Worm (Caenorhabditis elegans) whole organism, late embryonic: ENCODE measurements around the gene T04A6.3.

ENCODE experiments used
- ama-1 ChIP-seq: fragments of 150-350 bp; optimal IDR thresholded peaks from 2 replicates; lab custom pipeline; 2014
- ceh-22 ChIP-seq: sonication (generic microtip); optimal IDR thresholded peaks from 2 replicates; lab custom pipeline; 2017; ENCODE audit warnings: missing biosample characterization, missing genetic modification characterization
- elt-2 ChIP-seq: sonication (generic microtip); optimal IDR thresholded peaks from 2 replicates; lab custom pipeline; 2016; ENCODE audit warnings: missing genetic modification reagents, missing genetic modification characterization, missing compliant biosample characterization
- ets-4 ChIP-seq: sonication (generic microtip); optimal IDR thresholded peaks from 2 replicates; lab custom pipeline; 2016; ENCODE audit warnings: missing genetic modification characterization, missing compliant biosample characterization
- fkh-10 ChIP-seq: fragments of 150-350 bp; optimal IDR thresholded peaks from 2 replicates; lab custom pipeline; 2014; ENCODE audit warnings: missing biosample characterization, missing genetic modification reagents, missing genetic modification characterization
- mec-3 ChIP-seq: sonication (generic microtip); optimal IDR thresholded peaks from 2 replicates; lab custom pipeline; 2016; ENCODE audit warnings: borderline replicate concordance, missing genetic modification characterization, missing compliant biosample characterization
- nhr-11 ChIP-seq: fragments of 150-350 bp; optimal IDR thresholded peaks from 2 replicates; lab custom pipeline; 2014; ENCODE audit warnings: missing biosample characterization, missing genetic modification characterization
- pha-4 ChIP-seq: fragments of 150-350 bp; optimal IDR thresholded peaks from 2 replicates; lab custom pipeline; 2018; ENCODE audit warnings: missing biosample characterization, missing genetic modification reagents, missing genetic modification characterization
- pqm-1 ChIP-seq: sonication (generic microtip); optimal IDR thresholded peaks from 2 replicates; lab custom pipeline; 2016; ENCODE audit warnings: missing genetic modification characterization, missing compliant biosample characterization
- pros-1 ChIP-seq: fragments of 150-350 bp; optimal IDR thresholded peaks from 2 replicates; lab custom pipeline; 2014; ENCODE audit warnings: missing biosample characterization, missing genetic modification reagents, missing genetic modification characterization
- unc-86 ChIP-seq: sonication (generic microtip); optimal IDR thresholded peaks from 2 replicates; lab custom pipeline; 2016; ENCODE audit warnings: missing genetic modification characterization, missing compliant biosample characterization

- TF ChIP-seq ama-1 (lab: Kevin White, UChicago) (no peak), unc-86 (tag; lab: Kevin White, UChicago) (no peak), pha-4 (tag; lab: Kevin White, UChicago) (no peak), nhr-11 (tag; lab: Kevin White, UChicago) (no peak), pros-1 (tag; lab: Kevin White, UChicago) (no peak), fkh-10 (no peak), mec-3 (tag; lab: Kevin White, UChicago) (no peak), ets-4 (tag; lab: Kevin White, UChicago) (no peak), elt-2 (tag; lab: Kevin White, UChicago) (no peak), ceh-22 (tag; lab: Kevin White, UChicago) (no peak), pqm-1 (tag; lab: Kevin White, UChicago) (no peak)
These were observed 47.4 kb upstream of the T04A6.3 start for ce11 chrIII:7655498-7655897.
